Worm (Caenorhabditis elegans) whole organism, L4 larva: ENCODE results near the gene F38B7.17.

Experiments
- F10B5.3 ChIP-seq: sonication (generic microtip); optimal IDR thresholded peaks from 2 replicates; lab custom pipeline; 2016; ENCODE audit warnings: mild to moderate bottlenecking, missing genetic modification characterization, missing compliant biosample characterization
- F26F4.8 ChIP-seq: fragments of 200-800 bp; sonication (Bioruptor generic); conservative IDR thresholded peaks from 2 replicates; pipeline ENCODE4 v1.3.6; 2022; ENCODE audit warnings: missing genetic modification characterization, missing compliant biosample characterization
- F49E8.2 ChIP-seq: sonication (generic microtip); optimal IDR thresholded peaks from 2 replicates; lab custom pipeline; 2016; ENCODE audit warnings: missing compliant biosample characterization, mild to moderate bottlenecking, missing genetic modification characterization, borderline replicate concordance
- R02D3.7 ChIP-seq: fragments of 150-350 bp; sonication (generic microtip); optimal IDR thresholded peaks from 3 replicates; lab custom pipeline; 2014; ENCODE audit warnings: missing biosample characterization, missing genetic modification characterization
- Y5F2A.4 ChIP-seq: fragments of 200-800 bp; sonication (Bioruptor generic); optimal IDR thresholded peaks from 2 replicates; lab custom pipeline; 2018; ENCODE audit warnings: mild to moderate bottlenecking, missing genetic modification characterization, missing compliant biosample characterization
- Y75B8A.6 ChIP-seq: fragments of 200-800 bp; sonication (Bioruptor generic); IDR thresholded peaks from 2 replicates; pipeline ENCODE4 v1.3.6; 2022; ENCODE audit warnings: missing genetic modification reagents, missing genetic modification characterization, missing compliant biosample characterization
- ZK546.5 ChIP-seq, 2 experiments: sonication (generic microtip); optimal IDR thresholded peaks; 2 replicates each; lab custom pipeline; 2017; ENCODE audit warnings: missing biosample characterization in 2 of 2, missing genetic modification characterization in 2 of 2
- aha-1 ChIP-seq: fragments of 150-350 bp; peaks from one replicate; lab custom pipeline; 2014; ENCODE audit warnings: missing biosample characterization, missing genetic modification characterization
- aly-2 ChIP-seq: sonication (generic microtip); optimal IDR thresholded peaks from 2 replicates; lab custom pipeline; 2018; ENCODE audit warnings: missing biosample characterization, missing genetic modification characterization
- attf-4 ChIP-seq: sonication (generic microtip); optimal IDR thresholded peaks from 3 replicates; lab custom pipeline; 2017; ENCODE audit warnings: missing biosample characterization, missing genetic modification characterization
- ceh-62 ChIP-seq: sonication (generic microtip); optimal IDR thresholded peaks from 2 replicates; lab custom pipeline; 2017; ENCODE audit warnings: missing biosample characterization, missing genetic modification characterization
- ceh-82 ChIP-seq: sonication (generic microtip); optimal IDR thresholded peaks from 2 replicates; lab custom pipeline; 2017; ENCODE audit warnings: missing biosample characterization, missing genetic modification characterization
- cey-2 ChIP-seq: sonication (generic microtip); optimal IDR thresholded peaks from 3 replicates; lab custom pipeline; 2017; ENCODE audit warnings: missing genetic modification characterization, mild to moderate bottlenecking, missing compliant biosample characterization, antibody characterized with exemption, borderline replicate concordance; ENCODE audit not compliant: insufficient read depth
- ctbp-1 ChIP-seq: fragments of 200-800 bp; sonication (Bioruptor generic); IDR thresholded peaks from 2 replicates; pipeline ENCODE4 v1.3.6; 2022; ENCODE audit warnings: missing genetic modification reagents, missing genetic modification characterization, missing compliant biosample characterization
- daf-8 ChIP-seq: fragments of 200-800 bp; sonication (Bioruptor generic); IDR thresholded peaks from 2 replicates; pipeline ENCODE4 v1.3.6; 2022; ENCODE audit warnings: missing genetic modification characterization, missing compliant biosample characterization
- dmd-6 ChIP-seq: fragments of 200-800 bp; sonication (Bioruptor generic); IDR thresholded peaks from 2 replicates; pipeline ENCODE4 v1.3.6; 2022; ENCODE audit warnings: missing genetic modification reagents, missing genetic modification characterization, missing compliant biosample characterization
- dmd-9 ChIP-seq: fragments of 200-800 bp; sonication (Bioruptor generic); IDR thresholded peaks from 2 replicates; pipeline ENCODE4 v1.3.6; 2022; ENCODE audit warnings: missing genetic modification reagents, missing genetic modification characterization, missing compliant biosample characterization
- duxl-1 ChIP-seq: sonication (generic microtip); optimal IDR thresholded peaks from 2 replicates; lab custom pipeline; 2016; ENCODE audit warnings: mild to moderate bottlenecking, missing genetic modification characterization, moderate library complexity, missing compliant biosample characterization; ENCODE audit not compliant: poor library complexity
- dve-1 ChIP-seq: sonication (generic microtip); optimal IDR thresholded peaks from 2 replicates; lab custom pipeline; 2017; ENCODE audit warnings: antibody characterized with exemption, mild to moderate bottlenecking, missing genetic modification characterization, missing compliant biosample characterization; ENCODE audit not compliant: insufficient read depth
- hif-1 ChIP-seq, 2 experiments: sonication (generic microtip); optimal IDR thresholded peaks; 2 replicates each; lab custom pipeline; 2016 to 2017; ENCODE audit warnings: missing compliant biosample characterization in 2 of 2, missing genetic modification characterization in 2 of 2, missing genetic modification reagents in 2 of 2, missing genotype in 2 of 2, mild to moderate bottlenecking in 1 of 2
- hlh-30 ChIP-seq: sonication (generic microtip); optimal IDR thresholded peaks from 2 replicates; lab custom pipeline; 2017; ENCODE audit warnings: antibody characterized with exemption, mild to moderate bottlenecking, missing genetic modification characterization, missing compliant biosample characterization; ENCODE audit not compliant: insufficient read depth
- lim-7 ChIP-seq: fragments of 200-800 bp; sonication (Bioruptor generic); IDR thresholded peaks from 2 replicates; pipeline ENCODE4 v1.3.6; 2022; ENCODE audit warnings: missing genetic modification characterization, missing compliant biosample characterization
- lin-1 ChIP-seq: fragments of 200-800 bp; sonication (Bioruptor generic); IDR thresholded peaks from 2 replicates; pipeline ENCODE4 v1.3.6; 2022; ENCODE audit warnings: missing genetic modification reagents, missing genetic modification characterization, missing compliant biosample characterization
- lin-29 ChIP-seq: fragments of 200-800 bp; sonication (Bioruptor generic); IDR thresholded peaks from 2 replicates; pipeline ENCODE4 v1.3.6; 2022; ENCODE audit warnings: missing genetic modification reagents, missing genetic modification characterization, missing compliant biosample characterization
- lin-38 ChIP-seq: fragments of 200-800 bp; sonication (Bioruptor generic); IDR thresholded peaks from 2 replicates; pipeline ENCODE4 v1.3.6; 2022; ENCODE audit warnings: missing genetic modification reagents, missing genetic modification characterization, missing compliant biosample characterization
- lin-39 ChIP-seq: fragments of 150-350 bp; optimal IDR thresholded peaks from 2 replicates; lab custom pipeline; 2014; ENCODE audit warnings: missing biosample characterization, missing genetic modification reagents, missing genetic modification characterization
- madf-5 ChIP-seq, 2 experiments: fragments of 200-800 bp; sonication (Bioruptor generic); IDR thresholded peaks; 2 replicates each; pipeline ENCODE4 v1.3.6; 2022; ENCODE audit warnings: missing compliant biosample characterization in 2 of 2, missing genetic modification characterization in 2 of 2
- madf-9 ChIP-seq: fragments of 200-800 bp; sonication (Bioruptor generic); conservative IDR thresholded peaks from 2 replicates; pipeline ENCODE4 v1.3.6; 2022; ENCODE audit warnings: missing genetic modification reagents, missing genetic modification characterization, missing compliant biosample characterization
- mdl-1 ChIP-seq, 2 experiments: fragments of 150-350 bp in 1 of 2; sonication (generic microtip) in 1 of 2; optimal IDR thresholded peaks; 2 replicates each; lab custom pipeline; 2014 to 2017; ENCODE audit warnings: missing biosample characterization in 2 of 2, missing genetic modification characterization in 2 of 2
- mep-1 ChIP-seq: fragments of 150-350 bp; sonication (generic microtip); optimal IDR thresholded peaks from 3 replicates; lab custom pipeline; 2014; ENCODE audit warnings: missing biosample characterization, missing genetic modification characterization
- nhr-10 ChIP-seq: fragments of 150-350 bp; optimal IDR thresholded peaks from 2 replicates; lab custom pipeline; 2014; ENCODE audit warnings: missing biosample characterization, missing genetic modification characterization
- nhr-102 ChIP-seq: sonication (generic microtip); optimal IDR thresholded peaks from 2 replicates; lab custom pipeline; 2016; ENCODE audit warnings: mild to moderate bottlenecking, missing genetic modification characterization, moderate library complexity, missing compliant biosample characterization
- nhr-237 ChIP-seq: sonication (generic microtip); optimal IDR thresholded peaks from 2 replicates; lab custom pipeline; 2017; ENCODE audit warnings: missing biosample characterization, missing genetic modification characterization
- nhr-76 ChIP-seq: fragments of 150-350 bp; optimal IDR thresholded peaks from 2 replicates; lab custom pipeline; 2014; ENCODE audit warnings: missing biosample characterization, missing genetic modification characterization
- nhr-77 ChIP-seq: fragments of 150-350 bp; optimal IDR thresholded peaks from 2 replicates; lab custom pipeline; 2014; ENCODE audit warnings: missing biosample characterization, missing genetic modification characterization
- pha-4 ChIP-seq, 2 experiments: fragments of 150-350 bp in 1 of 2; fragments of 200-800 bp in 1 of 2; sonication (Bioruptor generic) in 1 of 2; IDR thresholded peaks in 1 of 2; optimal IDR thresholded peaks in 1 of 2; 2 replicates each; pipeline versions ENCODE4 v1.3.6 to Lab custom; 2014 to 2022; ENCODE audit warnings: missing genetic modification characterization in 2 of 2, missing genetic modification reagents in 2 of 2, missing biosample characterization in 1 of 2, missing compliant biosample characterization in 1 of 2
- saeg-2 ChIP-seq: fragments of 200-800 bp; sonication (Bioruptor generic); IDR thresholded peaks from 2 replicates; pipeline ENCODE4 v1.3.6; 2022; ENCODE audit warnings: missing genetic modification reagents, missing genetic modification characterization, missing compliant biosample characterization
- skn-1 ChIP-seq: fragments of 150-350 bp; optimal IDR thresholded peaks from 2 replicates; lab custom pipeline; 2014; ENCODE audit warnings: missing biosample characterization, missing genetic modification characterization
- snpc-4 ChIP-seq: fragments of 150-350 bp; optimal IDR thresholded peaks from 2 replicates; lab custom pipeline; 2014; ENCODE audit warnings: missing biosample characterization, missing genetic modification characterization
- spr-1 ChIP-seq: sonication (generic microtip); optimal IDR thresholded peaks from 2 replicates; lab custom pipeline; 2016; ENCODE audit warnings: mild to moderate bottlenecking, missing genetic modification characterization, missing compliant biosample characterization
- spr-3 ChIP-seq: fragments of 200-800 bp; sonication (Bioruptor generic); optimal IDR thresholded peaks from 2 replicates; lab custom pipeline; 2018; ENCODE audit warnings: mild to moderate bottlenecking, missing genetic modification characterization, missing compliant biosample characterization
- tag-97 ChIP-seq: fragments of 200-800 bp; sonication (Bioruptor generic); IDR thresholded peaks from 2 replicates; pipeline ENCODE4 v1.3.6; 2022; ENCODE audit warnings: missing genetic modification characterization, missing compliant biosample characterization
- unc-130 ChIP-seq: sonication (generic microtip); optimal IDR thresholded peaks from 2 replicates; lab custom pipeline; 2016; ENCODE audit warnings: missing genetic modification reagents, missing genetic modification characterization, missing compliant biosample characterization
- unc-39 ChIP-seq: sonication (generic microtip); optimal IDR thresholded peaks from 2 replicates; lab custom pipeline; 2017; ENCODE audit warnings: missing biosample characterization, missing genetic modification characterization
- unc-62 ChIP-seq, 3 experiments: fragments of 150-350 bp in 1 of 3; sonication (generic microtip); optimal IDR thresholded peaks in 2 of 3; peaks in 1 of 3; 1 replicate in 1 of 3; 2 replicates in 2 of 3; lab custom pipeline; 2014 to 2017; ENCODE audit warnings: missing biosample characterization in 3 of 3, missing genetic modification characterization in 3 of 3, missing genetic modification reagents in 3 of 3, missing genotype in 1 of 3
- vab-7 ChIP-seq: fragments of 200-800 bp; sonication (Bioruptor generic); IDR thresholded peaks from 2 replicates; pipeline ENCODE4 v1.3.6; 2022; ENCODE audit warnings: missing genetic modification reagents, missing genetic modification characterization, missing compliant biosample characterization
- zfp-3 ChIP-seq: fragments of 200-800 bp; sonication (Bioruptor generic); conservative IDR thresholded peaks from 2 replicates; pipeline ENCODE4 v1.3.6; 2022; ENCODE audit warnings: missing genetic modification reagents, missing genetic modification characterization, missing compliant biosample characterization
- zip-11 ChIP-seq: fragments of 200-800 bp; sonication (Bioruptor generic); IDR thresholded peaks from 2 replicates; pipeline ENCODE4 v1.3.6; 2022; ENCODE audit warnings: missing genetic modification characterization, missing compliant biosample characterization
- zip-2 ChIP-seq: fragments of 150-350 bp; optimal IDR thresholded peaks from 2 replicates; lab custom pipeline; 2014; ENCODE audit warnings: missing biosample characterization, missing genetic modification characterization
- ztf-7 ChIP-seq: fragments of 150-350 bp; optimal IDR thresholded peaks from 2 replicates; lab custom pipeline; 2014; ENCODE audit warnings: missing biosample characterization, missing genetic modification characterization

F38B7.17 gene

DNA sequence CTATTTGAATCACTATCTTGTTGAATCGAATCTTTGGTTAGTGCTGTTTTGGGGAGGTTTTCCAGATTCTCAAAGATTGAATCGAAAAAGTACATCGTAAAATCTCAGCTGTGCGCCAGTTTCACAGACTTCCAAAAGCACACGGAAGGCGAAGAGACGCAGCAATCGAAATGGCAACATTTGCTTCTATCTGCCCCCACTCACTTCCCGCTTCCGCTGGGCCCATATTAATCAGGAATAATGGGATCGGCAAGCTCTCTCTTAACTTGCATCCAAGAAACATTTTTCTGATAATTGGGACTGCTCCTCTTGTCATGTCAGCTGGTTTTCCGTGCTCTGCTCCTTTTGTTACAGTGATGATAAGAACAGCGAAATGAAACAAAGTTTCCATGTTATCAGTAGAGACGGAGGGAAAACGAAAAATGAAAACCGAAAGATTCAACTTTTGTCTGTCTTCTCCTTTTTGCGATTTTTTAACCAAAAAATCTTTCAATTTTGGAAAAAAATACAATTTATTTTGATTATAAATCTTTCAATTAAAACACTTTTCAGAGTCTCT lies 13.2 kb downstream of the F38B7.17 start:
- TF ChIP-seq attf-4 (tag; lab: Kevin White, UChicago) (no peak), unc-39 (tag; lab: Kevin White, UChicago) (no peak), saeg-2 (no peak), F49E8.2 (tag; lab: Kevin White, UChicago) (no peak), unc-62 (GFP tag; optimal IDR thresholded peaks at IDR 0.05 in 1 of 2; lab: Kevin White, UChicago) (peak in 1 of 2 experiments; percentile 36), unc-62 (tag; optimal IDR thresholded peaks at IDR 0.05; lab: Kevin White, UChicago) (no peak), hif-1 (tag; optimal IDR thresholded peaks at IDR 0.05; lab: Kevin White, UChicago) (no peak), skn-1 (tag; lab: Kevin White, UChicago) (no peak), spr-1 (tag; lab: Kevin White, UChicago) (no peak), aha-1 (no peak), lin-1 (GFP tag; lab: Robert Waterston, UW) (0 out of 2 replicates have a peak, but pooled peaks have one; percentile 18), unc-130 (GFP tag; lab: Kevin White, UChicago) (no peak), aly-2 (tag; lab: Kevin White, UChicago) (no peak), hlh-30 (peak; percentile 27), spr-3 (GFP tag; lab: Kevin White, UChicago) (no peak), F26F4.8 (GFP tag; lab: Robert Waterston, UW) (no peak), ceh-82 (tag; lab: Kevin White, UChicago) (no peak), vab-7 (GFP tag; lab: Robert Waterston, UW) (no peak), lin-39 (tag; lab: Kevin White, UChicago) (no peak), ZK546.5 (tag; optimal IDR thresholded peaks at IDR 0.05; lab: Kevin White, UChicago) (no peak), Y5F2A.4 (GFP tag; lab: Kevin White, UChicago) (no peak), snpc-4 (tag; lab: Kevin White, UChicago) (no peak), lin-38 (GFP tag; lab: Robert Waterston, UW) (no peak), pha-4 (GFP tag; IDR thresholded peaks at IDR 0.05; lab: Robert Waterston, UW) (no peak), pha-4 (tag; optimal IDR thresholded peaks at IDR 0.05; lab: Kevin White, UChicago) (no peak), lin-29 (GFP tag; lab: Robert Waterston, UW) (no peak), ceh-62 (no peak), nhr-102 (no peak), duxl-1 (tag; lab: Kevin White, UChicago) (no peak), madf-9 (no peak), nhr-237 (no peak), ctbp-1 (GFP tag; lab: Robert Waterston, UW) (no peak), mdl-1 (tag; optimal IDR thresholded peaks at IDR 0.05; lab: Kevin White, UChicago) (peak in 1 of 2 experiments; percentile 15), zip-11 (GFP tag; lab: Robert Waterston, UW) (no peak), dmd-6 (GFP tag; lab: Robert Waterston, UW) (peak; percentile 78), zip-2 (no peak), lim-7 (GFP tag; lab: Robert Waterston, UW) (no peak), nhr-77 (tag; lab: Kevin White, UChicago) (no peak), nhr-10 (tag; lab: Kevin White, UChicago) (no peak), ztf-7 (no peak), dmd-9 (GFP tag; lab: Robert Waterston, UW) (no peak), R02D3.7 (tag; lab: Kevin White, UChicago) (no peak), nhr-76 (no peak), dve-1 (tag; lab: Kevin White, UChicago) (peak; percentile 33), madf-5 (GFP tag; IDR thresholded peaks at IDR 0.05; lab: Robert Waterston, UW) (no peak), zfp-3 (no peak), Y75B8A.6 (GFP tag; lab: Robert Waterston, UW) (no peak), F10B5.3 (tag; lab: Kevin White, UChicago) (no peak), tag-97 (no peak), mep-1 (peak; percentile 12), cey-2 (tag; lab: Kevin White, UChicago) (no peak), daf-8 (GFP tag; lab: Robert Waterston, UW) (no peak)
